Worm (Caenorhabditis elegans) whole organism, L4 larva: Measurements from ENCODE around the gene F56C9.10.
A peak's percentile ranks its signal among the peaks of the same experiment; 100 is the strongest.

Experiments used
- D1046.2 ChIP-seq: fragments of 200-800 bp; sonication (Bioruptor generic); IDR thresholded peaks from 2 replicates; pipeline ENCODE4 v1.3.6; 2022; ENCODE audit warnings: missing genetic modification characterization, missing compliant biosample characterization
- F37D6.2 ChIP-seq: sonication (generic microtip); optimal IDR thresholded peaks from 2 replicates; lab custom pipeline; 2016; ENCODE audit warnings: mild to moderate bottlenecking, missing genetic modification characterization, missing compliant biosample characterization
- T20F7.1 ChIP-seq: fragments of 200-800 bp; sonication (Bioruptor generic); optimal IDR thresholded peaks from 2 replicates; lab custom pipeline; 2018; ENCODE audit warnings: mild to moderate bottlenecking, missing genetic modification characterization, missing compliant biosample characterization
- ZK337.2 ChIP-seq: fragments of 200-800 bp; sonication (Bioruptor generic); IDR thresholded peaks from 2 replicates; pipeline ENCODE4 v1.3.6; 2022; ENCODE audit warnings: missing genetic modification reagents, missing genetic modification characterization, missing compliant biosample characterization
- ZK546.5 ChIP-seq, 2 experiments: sonication (generic microtip); optimal IDR thresholded peaks; 2 replicates each; lab custom pipeline; 2017; ENCODE audit warnings: missing biosample characterization in 2 of 2, missing genetic modification characterization in 2 of 2
- ceh-20 ChIP-seq: fragments of 200-800 bp; sonication (Bioruptor generic); IDR thresholded peaks from 2 replicates; pipeline ENCODE4 v1.3.6; 2022; ENCODE audit warnings: missing genetic modification reagents, missing genetic modification characterization, missing compliant biosample characterization
- ceh-44 ChIP-seq: fragments of 200-800 bp; sonication (Bioruptor generic); IDR thresholded peaks from 2 replicates; pipeline ENCODE4 v1.3.6; 2022; ENCODE audit warnings: missing genetic modification reagents, missing genetic modification characterization, missing compliant biosample characterization
- ceh-82 ChIP-seq: sonication (generic microtip); optimal IDR thresholded peaks from 2 replicates; lab custom pipeline; 2017; ENCODE audit warnings: missing biosample characterization, missing genetic modification characterization
- cey-2 ChIP-seq: sonication (generic microtip); optimal IDR thresholded peaks from 3 replicates; lab custom pipeline; 2017; ENCODE audit warnings: missing genetic modification characterization, mild to moderate bottlenecking, missing compliant biosample characterization, antibody characterized with exemption, borderline replicate concordance; ENCODE audit not compliant: insufficient read depth
- daf-19 ChIP-seq: fragments of 200-800 bp; sonication (Bioruptor generic); conservative IDR thresholded peaks from 2 replicates; pipeline ENCODE4 v1.3.6; 2022; ENCODE audit warnings: missing genetic modification characterization, missing compliant biosample characterization
- daf-8 ChIP-seq: fragments of 200-800 bp; sonication (Bioruptor generic); IDR thresholded peaks from 2 replicates; pipeline ENCODE4 v1.3.6; 2022; ENCODE audit warnings: missing genetic modification characterization, missing compliant biosample characterization
- dmd-6 ChIP-seq: fragments of 200-800 bp; sonication (Bioruptor generic); IDR thresholded peaks from 2 replicates; pipeline ENCODE4 v1.3.6; 2022; ENCODE audit warnings: missing genetic modification reagents, missing genetic modification characterization, missing compliant biosample characterization
- dmd-8 ChIP-seq: fragments of 200-800 bp; sonication (Bioruptor generic); IDR thresholded peaks from 2 replicates; pipeline ENCODE4 v1.3.6; 2022; ENCODE audit warnings: missing genetic modification characterization, missing compliant biosample characterization
- dpl-1 ChIP-seq: fragments of 150-350 bp; optimal IDR thresholded peaks from 2 replicates; lab custom pipeline; 2014; ENCODE audit warnings: missing biosample characterization, missing genetic modification reagents, missing genetic modification characterization
- duxl-1 ChIP-seq: sonication (generic microtip); optimal IDR thresholded peaks from 2 replicates; lab custom pipeline; 2016; ENCODE audit warnings: mild to moderate bottlenecking, missing genetic modification characterization, moderate library complexity, missing compliant biosample characterization; ENCODE audit not compliant: poor library complexity
- dve-1 ChIP-seq: sonication (generic microtip); optimal IDR thresholded peaks from 2 replicates; lab custom pipeline; 2017; ENCODE audit warnings: antibody characterized with exemption, mild to moderate bottlenecking, missing genetic modification characterization, missing compliant biosample characterization; ENCODE audit not compliant: insufficient read depth
- egl-43 ChIP-seq: fragments of 200-800 bp; sonication (Bioruptor generic); IDR thresholded peaks from 2 replicates; pipeline ENCODE4 v1.3.6; 2022; ENCODE audit warnings: missing genetic modification reagents, missing genetic modification characterization, missing compliant biosample characterization
- fkh-10 ChIP-seq: fragments of 150-350 bp; optimal IDR thresholded peaks from 2 replicates; lab custom pipeline; 2014; ENCODE audit warnings: missing biosample characterization, missing genetic modification reagents, missing genetic modification characterization
- fos-1 ChIP-seq: fragments of 150-350 bp; optimal IDR thresholded peaks from 2 replicates; lab custom pipeline; 2014; ENCODE audit warnings: missing biosample characterization, missing genetic modification characterization
- hif-1 ChIP-seq, 2 experiments: sonication (generic microtip); optimal IDR thresholded peaks; 2 replicates each; lab custom pipeline; 2016 to 2017; ENCODE audit warnings: missing compliant biosample characterization in 2 of 2, missing genetic modification characterization in 2 of 2, missing genetic modification reagents in 2 of 2, missing genotype in 2 of 2, mild to moderate bottlenecking in 1 of 2
- hlh-11 ChIP-seq: fragments of 200-800 bp; sonication (Bioruptor generic); optimal IDR thresholded peaks from 2 replicates; lab custom pipeline; 2018; ENCODE audit warnings: mild to moderate bottlenecking, missing genetic modification characterization, missing compliant biosample characterization
- hlh-30 ChIP-seq: sonication (generic microtip); optimal IDR thresholded peaks from 2 replicates; lab custom pipeline; 2017; ENCODE audit warnings: antibody characterized with exemption, mild to moderate bottlenecking, missing genetic modification characterization, missing compliant biosample characterization; ENCODE audit not compliant: insufficient read depth
- hmg-1.1 ChIP-seq: fragments of 200-800 bp; sonication (Bioruptor generic); IDR thresholded peaks from 2 replicates; pipeline ENCODE4 v1.3.6; 2022; ENCODE audit warnings: missing genetic modification reagents, missing genetic modification characterization, missing compliant biosample characterization
- jun-1 ChIP-seq: fragments of 150-350 bp; optimal IDR thresholded peaks from 2 replicates; lab custom pipeline; 2014; ENCODE audit warnings: missing biosample characterization, missing genetic modification reagents, missing genetic modification characterization
- lim-7 ChIP-seq: fragments of 200-800 bp; sonication (Bioruptor generic); IDR thresholded peaks from 2 replicates; pipeline ENCODE4 v1.3.6; 2022; ENCODE audit warnings: missing genetic modification characterization, missing compliant biosample characterization
- lin-38 ChIP-seq: fragments of 200-800 bp; sonication (Bioruptor generic); IDR thresholded peaks from 2 replicates; pipeline ENCODE4 v1.3.6; 2022; ENCODE audit warnings: missing genetic modification reagents, missing genetic modification characterization, missing compliant biosample characterization
- lsy-2 ChIP-seq, 2 experiments: fragments of 150-350 bp in 1 of 2; sonication (generic microtip) in 1 of 2; optimal IDR thresholded peaks; 2 replicates each; lab custom pipeline; 2014 to 2017; ENCODE audit warnings: missing biosample characterization in 2 of 2, missing genetic modification characterization in 2 of 2
- madf-5 ChIP-seq, 2 experiments: fragments of 200-800 bp; sonication (Bioruptor generic); IDR thresholded peaks; 2 replicates each; pipeline ENCODE4 v1.3.6; 2022; ENCODE audit warnings: missing compliant biosample characterization in 2 of 2, missing genetic modification characterization in 2 of 2
- mep-1 ChIP-seq: fragments of 150-350 bp; sonication (generic microtip); optimal IDR thresholded peaks from 3 replicates; lab custom pipeline; 2014; ENCODE audit warnings: missing biosample characterization, missing genetic modification characterization
- mes-2 ChIP-seq: sonication (generic microtip); optimal IDR thresholded peaks from 2 replicates; lab custom pipeline; 2016; ENCODE audit warnings: missing genotype, mild to moderate bottlenecking, missing genetic modification characterization, missing compliant biosample characterization; ENCODE audit not compliant: poor library complexity, severe bottlenecking
- mxl-2 ChIP-seq: fragments of 200-800 bp; sonication (Bioruptor generic); conservative IDR thresholded peaks from 2 replicates; pipeline ENCODE4 v1.3.6; 2022; ENCODE audit warnings: missing genetic modification reagents, missing genetic modification characterization, missing compliant biosample characterization
- nhr-102 ChIP-seq: sonication (generic microtip); optimal IDR thresholded peaks from 2 replicates; lab custom pipeline; 2016; ENCODE audit warnings: mild to moderate bottlenecking, missing genetic modification characterization, moderate library complexity, missing compliant biosample characterization
- nhr-25 ChIP-seq: sonication (generic microtip); optimal IDR thresholded peaks from 2 replicates; lab custom pipeline; 2017; ENCODE audit warnings: missing genetic modification characterization, mild to moderate bottlenecking, missing compliant biosample characterization, antibody characterized with exemption, moderate library complexity, borderline replicate concordance; ENCODE audit not compliant: insufficient read depth
- nhr-28 ChIP-seq: fragments of 150-350 bp; optimal IDR thresholded peaks from 2 replicates; lab custom pipeline; 2014; ENCODE audit warnings: missing biosample characterization, missing genetic modification characterization
- nhr-48 ChIP-seq: sonication (generic microtip); optimal IDR thresholded peaks from 2 replicates; lab custom pipeline; 2016; ENCODE audit warnings: mild to moderate bottlenecking, missing genetic modification characterization, missing compliant biosample characterization
- nhr-6 ChIP-seq: fragments of 150-350 bp; optimal IDR thresholded peaks from 2 replicates; lab custom pipeline; 2014; ENCODE audit warnings: missing biosample characterization, missing genetic modification characterization
- nhr-77 ChIP-seq: fragments of 150-350 bp; optimal IDR thresholded peaks from 2 replicates; lab custom pipeline; 2014; ENCODE audit warnings: missing biosample characterization, missing genetic modification characterization
- pqm-1 ChIP-seq: sonication (generic microtip); optimal IDR thresholded peaks from 2 replicates; lab custom pipeline; 2017; ENCODE audit warnings: missing biosample characterization, missing genetic modification characterization
- set-16 ChIP-seq: fragments of 200-800 bp; sonication (Bioruptor generic); IDR thresholded peaks from 2 replicates; pipeline ENCODE4 v1.3.6; 2022; ENCODE audit warnings: missing genetic modification reagents, missing genetic modification characterization, missing compliant biosample characterization
- spr-1 ChIP-seq: sonication (generic microtip); optimal IDR thresholded peaks from 2 replicates; lab custom pipeline; 2016; ENCODE audit warnings: mild to moderate bottlenecking, missing genetic modification characterization, missing compliant biosample characterization
- spr-3 ChIP-seq: fragments of 200-800 bp; sonication (Bioruptor generic); optimal IDR thresholded peaks from 2 replicates; lab custom pipeline; 2018; ENCODE audit warnings: mild to moderate bottlenecking, missing genetic modification characterization, missing compliant biosample characterization
- tag-97 ChIP-seq: fragments of 200-800 bp; sonication (Bioruptor generic); IDR thresholded peaks from 2 replicates; pipeline ENCODE4 v1.3.6; 2022; ENCODE audit warnings: missing genetic modification characterization, missing compliant biosample characterization
- tra-1 ChIP-seq: fragments of 200-800 bp; sonication (Bioruptor generic); IDR thresholded peaks from 2 replicates; pipeline ENCODE4 v1.3.6; 2022; ENCODE audit warnings: missing genetic modification reagents, missing genetic modification characterization, missing compliant biosample characterization
- unc-62 ChIP-seq, 3 experiments: fragments of 150-350 bp in 1 of 3; sonication (generic microtip); optimal IDR thresholded peaks in 2 of 3; peaks in 1 of 3; 1 replicate in 1 of 3; 2 replicates in 2 of 3; lab custom pipeline; 2014 to 2017; ENCODE audit warnings: missing biosample characterization in 3 of 3, missing genetic modification characterization in 3 of 3, missing genetic modification reagents in 3 of 3, missing genotype in 1 of 3
- zfp-2 ChIP-seq: sonication (generic microtip); optimal IDR thresholded peaks from 2 replicates; lab custom pipeline; 2016; ENCODE audit warnings: mild to moderate bottlenecking, missing genetic modification characterization, missing compliant biosample characterization
- zfp-3 ChIP-seq: fragments of 200-800 bp; sonication (Bioruptor generic); conservative IDR thresholded peaks from 2 replicates; pipeline ENCODE4 v1.3.6; 2022; ENCODE audit warnings: missing genetic modification reagents, missing genetic modification characterization, missing compliant biosample characterization
- ztf-11 ChIP-seq: fragments of 150-350 bp; optimal IDR thresholded peaks from 2 replicates; lab custom pipeline; 2014; ENCODE audit warnings: missing biosample characterization, missing genetic modification characterization
- ztf-7 ChIP-seq: fragments of 150-350 bp; optimal IDR thresholded peaks from 2 replicates; lab custom pipeline; 2014; ENCODE audit warnings: missing biosample characterization, missing genetic modification characterization

F56C9.10 gene

ce11 chrIII:7338009-7338408 is 2.9 kb upstream of the F56C9.10 start:
- TF ChIP-seq nhr-6 (tag; lab: Kevin White, UChicago) = no peak
- 0 out of 2 replicates have a peak, but pooled peaks have one; percentile 11 for TF ChIP-seq ceh-44 (GFP tag; lab: Robert Waterston, UW)
- TF ChIP-seq spr-3 (GFP tag; lab: Kevin White, UChicago) = no peak
- no peak for TF ChIP-seq ZK337.2 (GFP tag; lab: Robert Waterston, UW)
- TF ChIP-seq D1046.2 (GFP tag; lab: Robert Waterston, UW) = no peak
- peak in 1 of 2 experiments; percentile 71 for TF ChIP-seq unc-62 (GFP tag; optimal IDR thresholded peaks at IDR 0.05 in 1 of 2; lab: Kevin White, UChicago)
- no peak for TF ChIP-seq unc-62 (tag; optimal IDR thresholded peaks at IDR 0.05; lab: Kevin White, UChicago)
- no peak for TF ChIP-seq tag-97
- TF ChIP-seq set-16 (GFP tag; lab: Robert Waterston, UW) = no peak
- TF ChIP-seq dpl-1 = no peak
- TF ChIP-seq lsy-2 (tag; optimal IDR thresholded peaks at IDR 0.05; lab: Kevin White, UChicago) = no peak
- TF ChIP-seq nhr-77 (tag; lab: Kevin White, UChicago) = no peak
- no peak for TF ChIP-seq tra-1 (GFP tag; lab: Robert Waterston, UW)
- TF ChIP-seq nhr-48 (tag; lab: Kevin White, UChicago) = no peak
- TF ChIP-seq, all 104 proteins: peak for 2

ce11 chrIII:7336214-7336613 is 1.1 kb upstream of the F56C9.10 start, which contains the start of gene gsp-2:
gsp-2 (plus strand) TSS chrIII:7336587.
- TF ChIP-seq jun-1 (tag; lab: Kevin White, UChicago) (no peak), T20F7.1 (GFP tag; lab: Kevin White, UChicago) (peak; percentile 43), spr-1 (tag; lab: Kevin White, UChicago) (no peak), lsy-2 (tag; optimal IDR thresholded peaks at IDR 0.05; lab: Kevin White, UChicago) (peak; percentile 87 to 97), fos-1 (no peak), mxl-2 (GFP tag; lab: Robert Waterston, UW) (no peak), hif-1 (tag; optimal IDR thresholded peaks at IDR 0.05; lab: Kevin White, UChicago) (peak in 1 of 2 experiments; percentile 77), nhr-102 (tag; lab: Kevin White, UChicago) (peak; percentile 20), hlh-30 (tag; lab: Kevin White, UChicago) (peak; percentile 73), ztf-11 (tag; lab: Kevin White, UChicago) (no peak), madf-5 (GFP tag; IDR thresholded peaks at IDR 0.05; lab: Robert Waterston, UW) (no peak), F37D6.2 (tag; lab: Kevin White, UChicago) (no peak), dpl-1 (peak; percentile 64), cey-2 (tag; lab: Kevin White, UChicago) (no peak), lim-7 (GFP tag; lab: Robert Waterston, UW) (peak; percentile 64; the same call in 1 of the 2 replicates), daf-19 (no peak), nhr-28 (tag; lab: Kevin White, UChicago) (peak; percentile 62), nhr-6 (tag; lab: Kevin White, UChicago) (peak; percentile 73), fkh-10 (no peak), daf-8 (GFP tag; lab: Robert Waterston, UW) (no peak), nhr-25 (tag; lab: Kevin White, UChicago) (peak; percentile 18), hlh-11 (tag; lab: Kevin White, UChicago) (peak; percentile 86), ceh-20 (no peak), duxl-1 (tag; lab: Kevin White, UChicago) (no peak), lin-38 (peak; percentile 86), zfp-3 (peak; percentile 73), ceh-82 (tag; lab: Kevin White, UChicago) (no peak), mep-1 (peak; percentile 53), egl-43 (peak; percentile 19; the same call in 1 of the 2 replicates), ZK546.5 (tag; optimal IDR thresholded peaks at IDR 0.05; lab: Kevin White, UChicago) (peak in 1 of 2 experiments; percentile 88), pqm-1 (tag; lab: Kevin White, UChicago) (peak; percentile 42), dmd-6 (GFP tag; lab: Robert Waterston, UW) (peak; percentile 83), zfp-2 (peak; percentile 28), ztf-7 (tag; lab: Kevin White, UChicago) (no peak), dmd-8 (GFP tag; lab: Robert Waterston, UW) (no peak), dve-1 (tag; lab: Kevin White, UChicago) (peak; percentile 85), mes-2 (peak; percentile 78), hmg-1.1 (GFP tag; lab: Robert Waterston, UW) (peak; percentile 66)
